Fruit fly (Drosophila melanogaster) Kc167 (cell line): ENCODE results near the gene CG7715.

ENCODE experiments used
- Sin3A ChIP-seq: fragments of >200 bp; optimal IDR thresholded peaks from 2 replicates; lab custom pipeline; 2018; ENCODE audit warnings: missing external identifiers
- h ChIP-seq: fragments of >200 bp; optimal IDR thresholded peaks from 3 replicates; lab custom pipeline; 2018; ENCODE audit warnings: missing external identifiers

- TF ChIP-seq h (lab: Kevin White, UChicago): no peak
- no peak for TF ChIP-seq Sin3A (lab: Kevin White, UChicago)
Observed at dm6 chr3R:18694952-18695351, 33.3 kb downstream of the CG7715 start, which contains the start of gene CG34282.
